Fruit fly (Drosophila melanogaster) whole organism, pupa: Measurements from ENCODE around the gene CG14627.
A peak's percentile ranks its signal among the peaks of the same experiment; 100 is the strongest.

ENCODE experiments used
- CG10348 ChIP-seq: fragments of 200-800 bp; sonication (Bioruptor generic); IDR thresholded peaks from 2 replicates; pipeline ENCODE4 v1.3.6; 2022; ENCODE audit warnings: missing biosample characterization, missing genetic modification characterization
- CG32121 ChIP-seq: fragments of 200-800 bp; sonication (Bioruptor generic); IDR thresholded peaks from 2 replicates; pipeline ENCODE4 v1.3.6; 2022; ENCODE audit warnings: missing biosample characterization, missing genetic modification characterization
- Pif1A ChIP-seq: fragments of 200-800 bp; sonication (Bioruptor generic); optimal IDR thresholded peaks from 3 replicates; lab custom pipeline; 2016; ENCODE audit warnings: missing biosample characterization, missing genetic modification characterization

DNA sequence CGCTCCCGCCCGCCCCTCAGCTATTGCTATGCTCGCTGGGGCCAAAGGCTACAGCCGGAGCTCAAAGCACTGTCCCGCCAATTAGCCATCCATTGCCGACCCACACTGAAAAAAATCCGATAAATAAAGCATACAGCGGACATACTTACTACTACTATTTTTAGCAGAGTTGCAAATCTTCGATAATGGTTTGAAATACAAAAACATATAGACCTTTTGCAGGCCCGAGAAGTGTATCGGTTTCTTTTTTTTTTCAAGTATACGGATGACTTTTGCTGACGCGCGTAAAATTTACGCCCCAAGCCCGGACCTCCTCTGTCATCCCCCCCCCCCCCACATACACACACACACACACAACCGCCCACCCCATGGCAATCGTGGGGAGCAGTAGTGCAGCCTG lies 50.3 kb downstream of the CG14627 start:
- TF ChIP-seq Pif1A (GFP tag; lab: Kevin White, UChicago) (no peak), CG10348 (GFP tag; lab: Robert Waterston, UW) (no peak), CG32121 (peak; percentile 70)
